Worm (Caenorhabditis elegans): ENCODE measurements around the gene pqn-31.

The pqn-31 gene

DNA sequence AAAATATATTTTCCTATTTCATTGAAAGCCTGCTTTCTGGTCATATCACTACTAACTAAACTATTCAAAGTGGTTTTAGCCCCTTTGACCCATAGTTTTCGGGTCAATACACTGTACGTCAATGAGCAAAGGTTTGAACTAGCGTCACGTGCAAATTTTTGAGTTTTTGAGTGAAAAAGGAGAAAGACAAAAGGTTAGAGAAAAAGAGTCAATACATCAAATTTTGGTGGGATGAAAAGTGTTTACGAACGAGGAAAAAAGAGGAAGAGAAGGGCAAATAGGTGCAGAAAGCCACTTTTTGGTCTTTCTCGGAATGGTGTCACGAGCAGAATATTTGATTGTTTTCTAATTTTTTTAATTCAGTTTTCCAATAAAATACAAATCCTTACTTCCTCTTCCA is 33.6 kb upstream of the pqn-31 start:
- TF ChIP-seq F37B4.10 (GFP tag; IDR thresholded peaks at IDR 0.05) (no peak), egl-18 (GFP tag; IDR thresholded peaks at IDR 0.05) (no peak), ekl-4 (GFP tag; IDR thresholded peaks at IDR 0.05) (no peak), madf-10 (tag; optimal IDR thresholded peaks at IDR 0.05) (no peak), mel-28 (tag; optimal IDR thresholded peaks at IDR 0.05; ENCODE audit: borderline replicate concordance) (no peak), snpc-3.4 (tag; optimal IDR thresholded peaks at IDR 0.05) (no peak), F33H1.4 (GFP tag; IDR thresholded peaks at IDR 0.05) (no peak), xnd-1 (tag; optimal IDR thresholded peaks at IDR 0.05) (no peak), let-526 (GFP tag; IDR thresholded peaks at IDR 0.05) (no peak), lin-54 (GFP tag; optimal IDR thresholded peaks at IDR 0.05) (no peak), hlh-26 (GFP tag; conservative IDR thresholded peaks at IDR 0.05) (no peak), tbp1 (GFP tag; optimal IDR thresholded peaks at IDR 0.05) (no peak), efl-1 (GFP tag; optimal IDR thresholded peaks at IDR 0.05) (no peak), T07F8.4 (tag; optimal IDR thresholded peaks at IDR 0.05) (no peak)

DNA sequence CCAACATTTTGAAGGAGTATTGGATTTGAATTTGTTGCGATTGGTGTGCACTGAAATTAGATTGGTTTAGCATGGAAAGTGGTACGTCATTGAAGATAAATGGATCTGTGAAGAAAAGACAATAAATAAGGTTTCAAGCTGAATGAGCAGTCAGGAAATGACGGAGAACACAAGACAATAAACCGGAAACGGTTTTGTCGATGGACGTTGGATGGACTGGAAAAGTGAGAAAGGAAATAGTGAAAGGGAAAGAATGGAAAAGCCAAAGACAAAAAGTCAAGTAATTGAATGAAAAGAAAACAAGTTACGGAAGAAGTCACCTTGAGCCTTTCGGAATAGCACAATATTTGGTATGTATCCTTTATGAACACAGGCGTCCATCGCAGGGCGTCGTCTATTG is 33.1 kb upstream of the pqn-31 start, which contains the start of gene T27E4.7:
TSS of gene T27E4.7 (minus strand) at position 50 of the 400 bp plus-strand sequence.
- no peak for TF ChIP-seq aptf-3 (GFP tag; IDR thresholded peaks at IDR 0.05)
- no peak for TF ChIP-seq attf-6 (GFP tag; IDR thresholded peaks at IDR 0.05)
- TF ChIP-seq F57A8.1 (GFP tag; optimal IDR thresholded peaks at IDR 0.05) = no peak
- TF ChIP-seq F49E8.2 (tag; optimal IDR thresholded peaks at IDR 0.05; ENCODE audit: insufficient read depth) = no peak
- TF ChIP-seq egl-44 (GFP tag; IDR thresholded peaks at IDR 0.05) = no peak
- TF ChIP-seq akir-1 (GFP tag; optimal IDR thresholded peaks at IDR 0.05) = no peak
- no peak for TF ChIP-seq him-1 (tag; optimal IDR thresholded peaks at IDR 0.05)
- TF ChIP-seq sptf-2 (GFP tag; optimal IDR thresholded peaks at IDR 0.05) = no peak
- no peak for TF ChIP-seq F57C9.4 (tag; optimal IDR thresholded peaks at IDR 0.05)
- TF ChIP-seq mel-28 (tag; optimal IDR thresholded peaks at IDR 0.05; ENCODE audit: borderline replicate concordance) = no peak
- TF ChIP-seq snpc-3.4 (tag; optimal IDR thresholded peaks at IDR 0.05) = no peak
- TF ChIP-seq ztf-18 (tag; optimal IDR thresholded peaks at IDR 0.05) = no peak
- no peak for TF ChIP-seq fkh-3 (tag; optimal IDR thresholded peaks at IDR 0.05)

DNA sequence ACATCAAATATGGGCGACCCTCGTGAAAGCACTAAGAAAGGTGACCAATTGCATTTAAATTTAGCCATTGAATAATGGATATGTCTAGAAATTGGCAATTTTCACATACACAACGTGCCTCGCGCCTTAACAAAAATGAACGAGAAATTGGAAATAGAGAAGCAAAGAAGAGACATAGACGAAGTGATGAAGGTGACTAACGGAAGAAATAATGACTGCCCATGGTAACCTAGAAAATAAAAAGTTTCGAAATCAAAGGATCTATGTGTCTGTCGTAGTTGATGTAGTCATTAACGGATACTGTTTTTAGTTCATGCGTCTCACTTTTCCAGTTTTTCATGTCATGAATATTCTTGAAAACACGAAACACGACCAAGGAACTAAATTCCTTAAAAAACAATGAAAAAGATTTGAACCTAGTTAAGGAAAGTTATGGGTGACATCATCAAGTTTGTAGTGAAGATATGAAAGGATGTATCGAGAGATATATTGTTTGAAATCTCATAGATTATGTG is 31.3 kb upstream of the pqn-31 start:
- TF ChIP-seq cebp-1 (GFP tag; IDR thresholded peaks at IDR 0.05) (no peak), cebp-1 (tag; optimal IDR thresholded peaks at IDR 0.05) (peak; percentile 42), pbrm-1 (GFP tag; IDR thresholded peaks at IDR 0.05) (no peak)

DNA sequence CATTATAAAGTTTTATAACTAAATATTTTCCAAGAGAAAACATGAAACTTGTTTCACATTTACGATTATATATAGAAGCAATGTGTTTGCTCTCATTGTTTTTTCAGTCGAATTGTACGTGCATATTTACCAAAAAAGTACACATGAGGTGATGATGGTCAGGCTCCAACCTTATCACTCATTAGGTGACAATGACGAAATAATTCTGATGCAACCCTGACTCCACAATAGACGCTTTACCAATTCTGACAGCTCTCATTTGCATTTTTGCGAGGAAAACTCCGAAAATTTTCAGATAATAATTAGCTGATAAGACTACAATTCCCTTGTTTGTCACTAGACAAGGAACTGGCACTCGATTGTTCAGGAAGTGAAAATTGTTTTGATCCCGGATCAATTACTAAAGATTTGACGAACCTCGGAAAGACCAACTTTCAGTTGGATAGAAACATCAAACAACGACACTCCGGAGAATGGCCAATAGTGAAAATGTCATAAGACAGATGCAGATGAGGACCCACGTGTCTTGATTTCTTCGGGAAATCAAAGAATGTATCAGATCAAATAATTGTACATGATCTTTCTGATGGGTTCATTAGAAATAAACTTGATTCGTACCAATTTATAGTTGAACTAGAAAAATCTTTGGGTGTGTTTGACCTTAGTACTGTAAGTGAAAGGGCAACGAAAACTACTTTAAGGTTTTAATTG is 30.4 kb upstream of the pqn-31 start:
- TF ChIP-seq ceh-40 (GFP tag; IDR thresholded peaks at IDR 0.05) (no peak), attf-5 (GFP tag; optimal IDR thresholded peaks at IDR 0.05) (peak; percentile 29), D2030.7 (GFP tag; IDR thresholded peaks at IDR 0.05) (no peak), cebp-1 (GFP tag; IDR thresholded peaks at IDR 0.05) (no peak), cebp-1 (tag; optimal IDR thresholded peaks at IDR 0.05) (peak; percentile 63), nhr-90 (tag; optimal IDR thresholded peaks at IDR 0.05) (peak; percentile 61), atf-7 (tag; optimal IDR thresholded peaks at IDR 0.05) (peak; percentile 50), B0035.1 (tag; optimal IDR thresholded peaks at IDR 0.05) (no peak), nhr-80 (tag; optimal IDR thresholded peaks at IDR 0.05) (peak; percentile 88), hmg-1.2 (GFP tag; IDR thresholded peaks at IDR 0.05) (no peak), ztf-26 (tag; optimal IDR thresholded peaks at IDR 0.05) (no peak), bed-1 (GFP tag; IDR thresholded peaks at IDR 0.05) (no peak), fkh-3 (tag; optimal IDR thresholded peaks at IDR 0.05) (no peak), rcor-1 (GFP tag; IDR thresholded peaks at IDR 0.05) (no peak), F49E8.2 (tag; optimal IDR thresholded peaks at IDR 0.05; ENCODE audit: insufficient read depth) (no peak), pbrm-1 (GFP tag; IDR thresholded peaks at IDR 0.05) (no peak), snpc-1.1 (tag; optimal IDR thresholded peaks at IDR 0.05; ENCODE audit: insufficient read depth) (no peak), F39B2.1 (GFP tag; IDR thresholded peaks at IDR 0.05) (no peak), let-607 (tag; optimal IDR thresholded peaks at IDR 0.05) (peak in 1 of 2 experiments; percentile 31), hrde-1 (tag; optimal IDR thresholded peaks at IDR 0.05; ENCODE audit: borderline replicate concordance) (no peak)
